Worm (Caenorhabditis elegans) whole organism, midembryonic: ENCODE results near the gene D1046.18.

Experiments used
- cog-1 ChIP-seq: sonication (generic microtip); optimal IDR thresholded peaks from 2 replicates; lab custom pipeline; 2016; ENCODE audit warnings: missing genetic modification characterization, missing compliant biosample characterization
- med-1 ChIP-seq: sonication (generic microtip); optimal IDR thresholded peaks from 2 replicates; lab custom pipeline; 2017; ENCODE audit warnings: missing genetic modification characterization, mild to moderate bottlenecking, missing compliant biosample characterization, antibody characterized with exemption, missing genetic modification reagents; ENCODE audit not compliant: insufficient read depth
- ztf-23 ChIP-seq: fragments of 200-800 bp; sonication (Bioruptor generic); IDR thresholded peaks from 2 replicates; pipeline ENCODE4 v1.3.6; 2022; ENCODE audit warnings: missing genetic modification reagents, missing genetic modification characterization, missing compliant biosample characterization
- ztf-29 ChIP-seq: fragments of 200-800 bp; sonication (Bioruptor generic); IDR thresholded peaks from 2 replicates; pipeline ENCODE4 v1.3.6; 2022; ENCODE audit warnings: missing genetic modification reagents, missing genetic modification characterization, missing compliant biosample characterization

DNA sequence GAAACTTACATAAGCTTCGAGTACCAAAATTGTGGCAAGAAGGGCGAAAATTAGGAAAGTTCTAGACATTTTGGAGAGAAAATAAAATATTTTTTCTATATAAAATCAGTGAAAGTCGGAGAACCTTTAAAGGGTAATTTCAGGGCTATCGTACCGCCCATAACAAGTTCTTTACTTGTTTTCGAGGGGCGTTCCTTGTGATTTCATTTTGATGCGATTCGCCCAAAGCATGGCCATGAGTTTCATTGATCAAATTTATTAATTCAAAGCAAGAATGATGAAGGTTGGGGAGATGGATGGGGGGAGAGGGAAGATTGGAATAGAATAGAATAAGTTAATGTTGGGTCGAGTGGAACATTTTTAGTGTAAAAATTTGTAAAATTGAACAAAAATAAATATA lies 14.0 kb upstream of the D1046.18 start, which contains the start of gene C27B7.9:
- no peak for TF ChIP-seq ztf-29 (GFP tag; lab: Robert Waterston, UW)
- TF ChIP-seq med-1 (GFP tag; lab: Kevin White, UChicago), result no peak
- TF ChIP-seq ztf-23 (GFP tag; lab: Robert Waterston, UW), result no peak
- no peak for TF ChIP-seq cog-1 (tag; lab: Kevin White, UChicago)
